Worm (Caenorhabditis elegans): ENCODE measurements around the gene D1053.2.

ce11 chrX:11758809-11759208, 30.9 kb downstream of the D1053.2 start, which contains the start of gene lact-7:
- TF ChIP-seq dve-1 (tag; optimal IDR thresholded peaks at IDR 0.05) (no peak), ttx-3 (tag; optimal IDR thresholded peaks at IDR 0.05) (no peak), madf-2 (tag; optimal IDR thresholded peaks at IDR 0.05) (no peak), ceh-31 (tag; optimal IDR thresholded peaks at IDR 0.05) (no peak), hlh-30 (tag; optimal IDR thresholded peaks at IDR 0.05; ENCODE audit: insufficient read depth) (no peak)
